Fruit fly (Drosophila melanogaster): ENCODE data around the gene PLCXD.

Gene PLCXD

DNA sequence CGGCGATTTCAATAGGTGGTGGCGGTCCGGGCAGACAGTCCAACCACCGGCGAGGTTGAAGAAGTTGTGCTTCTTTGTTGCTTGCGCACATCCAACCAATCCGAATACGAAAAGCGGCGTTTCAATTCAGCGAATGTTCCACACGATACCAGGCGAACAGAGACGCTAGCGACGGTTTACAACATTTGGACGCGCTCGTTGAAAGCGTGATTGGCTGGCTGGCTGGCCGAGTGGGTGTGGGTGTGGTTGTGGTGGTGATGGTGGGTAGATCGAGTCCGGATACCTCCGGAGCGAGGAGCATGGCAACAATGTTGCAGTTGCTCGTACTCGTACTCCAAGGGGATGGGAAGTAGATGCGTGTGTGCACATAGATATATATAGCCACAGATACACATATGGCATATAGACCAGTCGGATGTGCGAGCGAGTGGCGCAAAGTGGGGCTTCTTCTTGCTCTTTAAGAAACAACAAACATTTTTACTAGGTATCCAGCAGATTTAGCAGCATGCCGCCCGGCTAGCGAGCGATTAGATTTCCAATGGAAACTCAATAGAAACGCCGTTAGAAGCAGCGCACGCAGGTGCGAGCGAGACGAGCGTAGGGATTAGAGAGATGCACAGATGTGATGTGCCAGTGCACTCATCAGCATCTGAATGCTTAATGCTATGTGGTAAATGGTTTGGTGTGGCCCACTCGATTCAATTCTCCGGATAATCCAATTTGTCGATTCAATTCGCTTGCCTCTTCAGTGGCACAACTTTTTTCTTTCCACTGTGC lies 38.9 kb upstream of the PLCXD start:
- TF ChIP-seq Pif1B (GFP tag; optimal IDR thresholded peaks at IDR 0.05) (peak; percentile 18), Snoo (tag; optimal IDR thresholded peaks at IDR 0.05) (peak; percentile 30), CG8159 (tag; optimal IDR thresholded peaks at IDR 0.05) (no peak), CG8301 (tag; optimal IDR thresholded peaks at IDR 0.05) (no peak), CG4496 (GFP tag; IDR thresholded peaks at IDR 0.05) (no peak), CG15710 (tag; optimal IDR thresholded peaks at IDR 0.05) (no peak), CG17806 (tag; optimal IDR thresholded peaks at IDR 0.05) (no peak), CG34367 (tag; optimal IDR thresholded peaks at IDR 0.05) (no peak), gl (tag; optimal IDR thresholded peaks at IDR 0.05) (peak; percentile 3), Pif1A (GFP tag; optimal IDR thresholded peaks at IDR 0.05) (no peak), Ets98B (GFP tag; IDR thresholded peaks at IDR 0.05) (no peak), CG32121 (GFP tag; IDR thresholded peaks at IDR 0.05) (no peak), EcR (GFP tag; optimal IDR thresholded peaks at IDR 0.05) (peak; percentile 93), rn (GFP tag; IDR thresholded peaks at IDR 0.05) (no peak), fd96Ca (GFP tag; IDR thresholded peaks at IDR 0.05) (no peak), CG14655 (GFP tag; optimal IDR thresholded peaks at IDR 0.05) (peak; percentile 19), D1 (tag; optimal IDR thresholded peaks at IDR 0.05) (no peak), CG13204 (GFP tag; optimal IDR thresholded peaks at IDR 0.05) (peak; percentile 91), CG10348 (GFP tag; IDR thresholded peaks at IDR 0.05) (no peak)

DNA sequence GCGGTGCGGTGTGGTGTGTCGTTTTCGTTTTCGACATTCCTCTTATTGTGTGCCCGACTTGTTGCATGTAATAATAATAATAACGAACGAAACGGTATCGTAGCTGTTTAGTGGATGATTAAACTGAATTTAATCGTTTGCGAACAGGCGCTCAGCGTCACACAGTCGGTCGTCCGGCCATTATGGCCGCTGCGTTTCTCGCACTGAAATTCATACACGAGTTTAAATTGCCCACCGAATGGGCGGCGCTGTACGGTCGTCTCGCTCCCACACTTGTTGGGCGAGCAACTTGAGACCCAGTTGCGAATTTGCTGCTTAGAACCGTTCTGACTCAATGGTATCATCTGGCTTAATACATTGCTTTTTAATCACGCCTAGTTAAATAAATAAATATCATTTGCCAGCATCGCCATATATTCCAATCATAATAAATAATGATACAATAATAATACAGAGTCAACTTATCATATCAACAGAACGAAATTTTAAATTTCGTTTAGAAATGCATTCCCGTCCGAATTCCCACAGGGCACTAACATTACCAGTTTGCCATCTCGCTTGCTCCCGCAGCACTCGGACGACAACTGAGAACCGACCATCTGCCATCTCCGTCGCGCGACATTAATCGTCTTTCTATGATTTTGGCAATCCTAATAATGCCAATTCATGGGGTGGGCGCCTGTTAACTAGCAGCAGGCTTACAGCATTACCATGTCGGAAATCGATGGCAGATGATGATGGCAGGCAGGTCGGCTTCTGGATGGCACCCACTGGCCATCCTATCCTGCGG lies 38.1 kb upstream of the PLCXD start:
- TF ChIP-seq CG8159 (tag; optimal IDR thresholded peaks at IDR 0.05) (peak; percentile 96), Pif1A (GFP tag; optimal IDR thresholded peaks at IDR 0.05) (peak; percentile 90), CG15710 (tag; optimal IDR thresholded peaks at IDR 0.05) (peak; percentile 93), CG9948 (tag; optimal IDR thresholded peaks at IDR 0.05) (peak; percentile 92), EcR (GFP tag; optimal IDR thresholded peaks at IDR 0.05) (no peak), CG4496 (GFP tag; IDR thresholded peaks at IDR 0.05) (no peak), CG12605 (GFP tag; IDR thresholded peaks at IDR 0.05) (no peak), CG13204 (GFP tag; optimal IDR thresholded peaks at IDR 0.05) (peak; percentile 71), rn (GFP tag; IDR thresholded peaks at IDR 0.05) (no peak), CG32121 (GFP tag; IDR thresholded peaks at IDR 0.05) (no peak), CG8301 (tag; optimal IDR thresholded peaks at IDR 0.05) (peak; percentile 93), CG10348 (GFP tag; IDR thresholded peaks at IDR 0.05) (no peak), CG17806 (tag; optimal IDR thresholded peaks at IDR 0.05) (peak; percentile 90), Pif1B (GFP tag; optimal IDR thresholded peaks at IDR 0.05) (peak; percentile 81), D1 (tag; optimal IDR thresholded peaks at IDR 0.05) (no peak), fd96Ca (GFP tag; IDR thresholded peaks at IDR 0.05) (no peak), CG34367 (tag; optimal IDR thresholded peaks at IDR 0.05) (peak; percentile 90), Snoo (tag; optimal IDR thresholded peaks at IDR 0.05) (peak; percentile 93), CG14655 (GFP tag; optimal IDR thresholded peaks at IDR 0.05) (peak; percentile 92), gl (tag; optimal IDR thresholded peaks at IDR 0.05) (peak; percentile 82), Ets98B (GFP tag; IDR thresholded peaks at IDR 0.05) (no peak)

DNA sequence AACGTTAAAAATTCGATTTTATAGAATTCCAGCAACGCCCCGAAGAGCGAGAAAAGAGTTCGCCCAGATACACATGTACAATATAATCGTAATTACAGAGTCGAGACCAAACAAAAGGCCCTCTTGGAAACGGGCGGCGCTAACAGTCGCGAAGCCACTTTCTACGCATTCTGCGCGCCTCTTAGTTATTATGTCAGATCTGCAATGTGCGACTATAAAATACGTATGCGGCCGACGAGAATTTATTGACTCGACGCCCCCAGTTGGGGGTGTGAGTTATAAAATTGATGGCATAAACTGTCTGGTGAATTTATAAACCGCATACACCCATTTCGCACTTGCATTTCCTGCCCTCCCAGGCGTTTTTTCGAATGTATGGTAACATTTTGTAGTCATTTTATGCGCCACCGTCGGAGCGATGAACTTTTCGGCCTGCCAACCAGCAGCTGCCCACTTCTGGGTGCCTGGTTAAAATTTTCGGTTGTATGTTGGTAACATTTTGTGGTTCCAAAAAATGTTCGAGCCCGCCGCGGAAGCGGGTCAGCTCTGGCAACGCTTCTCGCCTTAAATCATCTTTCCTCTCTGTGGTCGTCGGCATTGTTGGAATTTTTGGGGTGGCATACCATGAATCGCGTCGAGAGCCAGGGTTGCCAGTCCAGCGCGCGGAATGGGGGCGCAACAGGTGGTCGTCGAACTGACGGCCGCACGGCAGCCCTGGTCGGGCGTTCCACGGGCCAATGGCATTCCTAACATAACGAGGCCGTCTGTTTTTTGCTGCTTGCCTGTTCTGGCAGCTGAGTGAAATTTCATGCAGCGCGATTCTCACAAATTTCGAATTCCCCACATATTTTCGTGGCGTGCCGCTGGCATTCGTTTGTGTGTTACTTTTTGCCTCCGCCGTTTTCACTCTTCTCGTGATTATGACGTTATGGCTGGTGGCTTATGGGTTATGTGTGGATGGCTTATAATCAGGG lies 37.2 kb upstream of the PLCXD start:
- TF ChIP-seq Pif1B (GFP tag; optimal IDR thresholded peaks at IDR 0.05) (peak; percentile 73), CG12605 (GFP tag; IDR thresholded peaks at IDR 0.05) (no peak), CG17806 (tag; optimal IDR thresholded peaks at IDR 0.05) (peak; percentile 51), CG14655 (GFP tag; optimal IDR thresholded peaks at IDR 0.05) (peak; percentile 67), CG15710 (tag; optimal IDR thresholded peaks at IDR 0.05) (peak; percentile 54), Snoo (tag; optimal IDR thresholded peaks at IDR 0.05) (peak; percentile 66), Pif1A (GFP tag; optimal IDR thresholded peaks at IDR 0.05) (no peak), CG4496 (GFP tag; IDR thresholded peaks at IDR 0.05) (no peak), CG32121 (GFP tag; IDR thresholded peaks at IDR 0.05) (no peak), D1 (tag; optimal IDR thresholded peaks at IDR 0.05) (no peak), CG9948 (tag; optimal IDR thresholded peaks at IDR 0.05) (peak; percentile 35), EcR (GFP tag; optimal IDR thresholded peaks at IDR 0.05) (peak; percentile 100), CG10348 (GFP tag; IDR thresholded peaks at IDR 0.05) (no peak), rn (GFP tag; IDR thresholded peaks at IDR 0.05) (no peak), CG13204 (GFP tag; optimal IDR thresholded peaks at IDR 0.05) (peak; percentile 96), Ets98B (GFP tag; IDR thresholded peaks at IDR 0.05) (no peak), gl (tag; optimal IDR thresholded peaks at IDR 0.05) (peak; percentile 48), CG8159 (tag; optimal IDR thresholded peaks at IDR 0.05) (peak; percentile 64), CG8301 (tag; optimal IDR thresholded peaks at IDR 0.05) (peak; percentile 58), CG34367 (tag; optimal IDR thresholded peaks at IDR 0.05) (peak; percentile 13), fd96Ca (GFP tag; IDR thresholded peaks at IDR 0.05) (no peak)

DNA sequence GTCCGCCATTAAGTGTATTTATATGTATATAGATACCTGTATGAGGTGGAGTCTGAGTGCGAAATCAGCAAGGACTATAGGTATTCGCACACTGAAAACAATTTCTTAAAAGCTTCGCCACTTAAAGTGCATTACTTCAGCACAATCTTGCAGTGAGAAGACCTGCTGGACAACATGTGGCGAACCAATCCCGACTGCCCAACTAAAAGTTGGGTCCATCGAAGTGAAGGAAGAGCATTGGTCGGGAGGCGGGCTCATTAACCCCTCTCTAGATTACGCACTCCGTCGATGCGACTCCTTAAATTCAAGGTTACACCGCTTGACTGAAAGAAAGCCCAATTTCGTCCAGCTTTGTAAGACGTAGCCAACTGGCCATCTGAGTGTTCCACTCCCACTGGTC lies 36.0 kb upstream of the PLCXD start:
- TF ChIP-seq Pif1B (GFP tag; optimal IDR thresholded peaks at IDR 0.05) (peak; percentile 0), gl (tag; optimal IDR thresholded peaks at IDR 0.05) (no peak), CG17806 (tag; optimal IDR thresholded peaks at IDR 0.05) (peak; percentile 34), CG10348 (GFP tag; IDR thresholded peaks at IDR 0.05) (no peak), CG8159 (tag; optimal IDR thresholded peaks at IDR 0.05) (peak; percentile 57), CG14655 (GFP tag; optimal IDR thresholded peaks at IDR 0.05) (no peak), Snoo (tag; optimal IDR thresholded peaks at IDR 0.05) (no peak), CG32121 (GFP tag; IDR thresholded peaks at IDR 0.05) (no peak), Ets98B (GFP tag; IDR thresholded peaks at IDR 0.05) (no peak), rn (GFP tag; IDR thresholded peaks at IDR 0.05) (no peak), CG12605 (GFP tag; IDR thresholded peaks at IDR 0.05) (no peak), CG15710 (tag; optimal IDR thresholded peaks at IDR 0.05) (peak; percentile 37), Pif1A (GFP tag; optimal IDR thresholded peaks at IDR 0.05) (no peak), CG8301 (tag; optimal IDR thresholded peaks at IDR 0.05) (no peak), CG13204 (GFP tag; optimal IDR thresholded peaks at IDR 0.05) (no peak), EcR (GFP tag; optimal IDR thresholded peaks at IDR 0.05) (no peak), D1 (tag; optimal IDR thresholded peaks at IDR 0.05) (no peak), CG9948 (tag; optimal IDR thresholded peaks at IDR 0.05) (peak; percentile 31), CG34367 (tag; optimal IDR thresholded peaks at IDR 0.05) (peak; percentile 10), fd96Ca (GFP tag; IDR thresholded peaks at IDR 0.05) (no peak), CG4496 (GFP tag; IDR thresholded peaks at IDR 0.05) (no peak)
